Worm (Caenorhabditis elegans) whole organism, late embryonic: ENCODE data around the gene srh-80.

ENCODE experiments used
- C08G9.2 ChIP-seq: sonication (generic microtip); optimal IDR thresholded peaks from 2 replicates; lab custom pipeline; 2016; ENCODE audit warnings: mild to moderate bottlenecking, missing genetic modification characterization, moderate library complexity, missing compliant biosample characterization
- C38D4.7 ChIP-seq: fragments of 200-800 bp; sonication (Bioruptor generic); optimal IDR thresholded peaks from 2 replicates; lab custom pipeline; 2018; ENCODE audit warnings: mild to moderate bottlenecking, missing genetic modification characterization, moderate library complexity, missing compliant biosample characterization
- F13H6.1 ChIP-seq: sonication (generic microtip); optimal IDR thresholded peaks from 2 replicates; lab custom pipeline; 2016; ENCODE audit warnings: missing genetic modification characterization, missing compliant biosample characterization
- K09A11.1 ChIP-seq: sonication (generic microtip); optimal IDR thresholded peaks from 2 replicates; lab custom pipeline; 2017; ENCODE audit warnings: antibody characterized with exemption, mild to moderate bottlenecking, missing genetic modification characterization, missing compliant biosample characterization; ENCODE audit not compliant: insufficient read depth
- ceh-14 ChIP-seq: sonication (generic microtip); optimal IDR thresholded peaks from 2 replicates; lab custom pipeline; 2016; ENCODE audit warnings: missing genotype, missing genetic modification characterization, missing compliant biosample characterization
- ceh-19 ChIP-seq: fragments of 200-800 bp; sonication (Bioruptor generic); optimal IDR thresholded peaks from 2 replicates; lab custom pipeline; 2018; ENCODE audit warnings: mild to moderate bottlenecking, missing genetic modification characterization, missing compliant biosample characterization
- ceh-2 ChIP-seq: sonication (generic microtip); optimal IDR thresholded peaks from 2 replicates; lab custom pipeline; 2016; ENCODE audit warnings: missing genotype, missing genetic modification characterization, missing compliant biosample characterization
- ceh-22 ChIP-seq: sonication (generic microtip); optimal IDR thresholded peaks from 2 replicates; lab custom pipeline; 2017; ENCODE audit warnings: missing biosample characterization, missing genetic modification characterization
- ceh-30 ChIP-seq: fragments of 150-350 bp; optimal IDR thresholded peaks from 2 replicates; lab custom pipeline; 2014; ENCODE audit warnings: missing biosample characterization, missing genetic modification characterization
- ceh-34 ChIP-seq: sonication (generic microtip); optimal IDR thresholded peaks from 2 replicates; lab custom pipeline; 2016; ENCODE audit warnings: mild to moderate bottlenecking, missing genetic modification characterization, missing compliant biosample characterization
- ceh-6 ChIP-seq: fragments of 200-800 bp; sonication (Bioruptor generic); optimal IDR thresholded peaks from 2 replicates; lab custom pipeline; 2018; ENCODE audit warnings: mild to moderate bottlenecking, missing genetic modification characterization, missing compliant biosample characterization
- ceh-9 ChIP-seq: sonication (generic microtip); optimal IDR thresholded peaks from 2 replicates; lab custom pipeline; 2016; ENCODE audit warnings: mild to moderate bottlenecking, missing genetic modification characterization, inconsistent platforms, missing compliant biosample characterization
- che-1 ChIP-seq: sonication (generic microtip); optimal IDR thresholded peaks from 2 replicates; lab custom pipeline; 2016; ENCODE audit warnings: mild to moderate bottlenecking, missing genetic modification characterization, missing compliant biosample characterization
- dve-1 ChIP-seq: sonication (generic microtip); optimal IDR thresholded peaks from 2 replicates; lab custom pipeline; 2017; ENCODE audit warnings: antibody characterized with exemption, mild to moderate bottlenecking, missing genetic modification characterization, missing compliant biosample characterization
- elt-2 ChIP-seq: sonication (generic microtip); optimal IDR thresholded peaks from 2 replicates; lab custom pipeline; 2016; ENCODE audit warnings: missing genetic modification reagents, missing genetic modification characterization, missing compliant biosample characterization
- ets-4 ChIP-seq: sonication (generic microtip); optimal IDR thresholded peaks from 2 replicates; lab custom pipeline; 2016; ENCODE audit warnings: missing genetic modification characterization, missing compliant biosample characterization
- eyg-1 ChIP-seq: sonication (generic microtip); optimal IDR thresholded peaks from 2 replicates; lab custom pipeline; 2016; ENCODE audit warnings: missing genotype, missing genetic modification characterization, missing compliant biosample characterization
- fkh-10 ChIP-seq: fragments of 150-350 bp; optimal IDR thresholded peaks from 2 replicates; lab custom pipeline; 2014; ENCODE audit warnings: missing biosample characterization, missing genetic modification reagents, missing genetic modification characterization
- hlh-13 ChIP-seq: fragments of 200-800 bp; sonication (Bioruptor generic); optimal IDR thresholded peaks from 2 replicates; lab custom pipeline; 2018; ENCODE audit warnings: mild to moderate bottlenecking, missing genetic modification characterization, missing compliant biosample characterization
- hlh-6 ChIP-seq: sonication (generic microtip); optimal IDR thresholded peaks from 2 replicates; lab custom pipeline; 2016; ENCODE audit warnings: missing genotype, missing genetic modification characterization, missing compliant biosample characterization
- lim-6 ChIP-seq: sonication (generic microtip); optimal IDR thresholded peaks from 2 replicates; lab custom pipeline; 2016; ENCODE audit warnings: missing genetic modification characterization, missing compliant biosample characterization
- lin-11 ChIP-seq: fragments of 200-800 bp; sonication (Bioruptor generic); optimal IDR thresholded peaks from 2 replicates; lab custom pipeline; 2018; ENCODE audit warnings: mild to moderate bottlenecking, missing genetic modification characterization, missing compliant biosample characterization
- mec-3 ChIP-seq: sonication (generic microtip); optimal IDR thresholded peaks from 2 replicates; lab custom pipeline; 2016; ENCODE audit warnings: borderline replicate concordance, missing genetic modification characterization, missing compliant biosample characterization
- nfya-1 ChIP-seq: sonication (generic microtip); optimal IDR thresholded peaks from 2 replicates; lab custom pipeline; 2017; ENCODE audit warnings: missing genetic modification characterization, mild to moderate bottlenecking, missing compliant biosample characterization, antibody characterized with exemption, moderate library complexity
- nhr-232 ChIP-seq: sonication (generic microtip); optimal IDR thresholded peaks from 2 replicates; lab custom pipeline; 2016; ENCODE audit warnings: missing genetic modification characterization, missing compliant biosample characterization
- npax-4 ChIP-seq: sonication (generic microtip); optimal IDR thresholded peaks from 2 replicates; lab custom pipeline; 2016; ENCODE audit warnings: missing genetic modification characterization, missing compliant biosample characterization
- pag-3 ChIP-seq: sonication (generic microtip); optimal IDR thresholded peaks from 2 replicates; lab custom pipeline; 2016; ENCODE audit warnings: missing compliant biosample characterization, missing genetic modification characterization, borderline replicate concordance
- pha-2 ChIP-seq: sonication (generic microtip); optimal IDR thresholded peaks from 2 replicates; lab custom pipeline; 2017; ENCODE audit warnings: mild to moderate bottlenecking, missing genetic modification characterization, missing compliant biosample characterization
- pha-4 ChIP-seq: fragments of 150-350 bp; optimal IDR thresholded peaks from 2 replicates; lab custom pipeline; 2018; ENCODE audit warnings: missing biosample characterization, missing genetic modification reagents, missing genetic modification characterization
- rnt-1 ChIP-seq: sonication (generic microtip); optimal IDR thresholded peaks from 2 replicates; lab custom pipeline; 2016; ENCODE audit warnings: missing genetic modification characterization, missing compliant biosample characterization
- sdc-2 ChIP-seq: sonication (generic microtip); optimal IDR thresholded peaks from 2 replicates; lab custom pipeline; 2016; ENCODE audit warnings: missing genotype, missing genetic modification characterization, missing compliant biosample characterization
- sox-2 ChIP-seq: fragments of 200-800 bp; sonication (Bioruptor generic); IDR thresholded peaks from 2 replicates; pipeline ENCODE4 v1.3.6; 2022; ENCODE audit warnings: missing genetic modification reagents, missing genetic modification characterization, missing compliant biosample characterization
- syd-9 ChIP-seq: sonication (generic microtip); optimal IDR thresholded peaks from 2 replicates; lab custom pipeline; 2016; ENCODE audit warnings: mild to moderate bottlenecking, missing genetic modification characterization, moderate library complexity, missing compliant biosample characterization
- unc-3 ChIP-seq, 2 experiments: fragments of 200-800 bp in 1 of 2; sonication (Bioruptor generic) in 1 of 2; sonication (generic microtip) in 1 of 2; conservative IDR thresholded peaks in 1 of 2; optimal IDR thresholded peaks in 1 of 2; 2 replicates each; pipeline versions ENCODE4 v1.3.6 to Lab custom; 2016 to 2022; ENCODE audit warnings: missing compliant biosample characterization in 2 of 2, missing genetic modification characterization in 2 of 2, missing genetic modification reagents in 1 of 2
- zip-5 ChIP-seq: sonication (generic microtip); optimal IDR thresholded peaks from 2 replicates; lab custom pipeline; 2016; ENCODE audit warnings: missing genetic modification characterization, missing compliant biosample characterization

Gene srh-80

ce11 chrV:234572-234971, 14.8 kb downstream of the srh-80 start, which contains the start of gene kin-33:
Gene kin-33, minus strand, starts transcription at chrV:234672.
- TF ChIP-seq hlh-13 (GFP tag; lab: Kevin White, UChicago): no peak
- TF ChIP-seq elt-2 (tag; lab: Kevin White, UChicago): no peak
- TF ChIP-seq fkh-10 (GFP tag; lab: Kevin White, UChicago): no peak
- TF ChIP-seq, all 69 proteins: peak for 0

- no peak for TF ChIP-seq hlh-13 (GFP tag; lab: Kevin White, UChicago)
- no peak for TF ChIP-seq ceh-14 (tag; lab: Kevin White, UChicago)
- TF ChIP-seq C38D4.7 (GFP tag; lab: Kevin White, UChicago): no peak
- TF ChIP-seq ets-4 (tag; lab: Kevin White, UChicago): no peak
- no peak for TF ChIP-seq ceh-19 (GFP tag; lab: Kevin White, UChicago)
- no peak for TF ChIP-seq F13H6.1 (tag; lab: Kevin White, UChicago)
These were observed 17.3 kb downstream of the srh-80 start for ce11 chrV:237012-237411.

- TF ChIP-seq rnt-1 (tag; lab: Kevin White, UChicago): no peak
- no peak for TF ChIP-seq C08G9.2 (tag; lab: Kevin White, UChicago)
- TF ChIP-seq pha-4: no peak
- no peak for TF ChIP-seq syd-9 (tag; lab: Kevin White, UChicago)
- no peak for TF ChIP-seq ceh-6
- no peak for TF ChIP-seq mec-3
- TF ChIP-seq F13H6.1 (tag; lab: Kevin White, UChicago): no peak
- no peak for TF ChIP-seq pag-3 (tag; lab: Kevin White, UChicago)
- TF ChIP-seq hlh-6: no peak
- TF ChIP-seq ceh-2: no peak
- TF ChIP-seq dve-1 (tag; lab: Kevin White, UChicago): no peak
- TF ChIP-seq ceh-22 (tag; lab: Kevin White, UChicago): no peak
- TF ChIP-seq zip-5 (tag; lab: Kevin White, UChicago): no peak
- no peak for TF ChIP-seq ceh-34 (tag; lab: Kevin White, UChicago)
- no peak for TF ChIP-seq sox-2 (GFP tag; lab: Robert Waterston, UW)
These were observed 18.4 kb downstream of the srh-80 start, which contains the start of gene R02C2.1 for ce11 chrV:238094-238493. Gene R02C2.1, minus strand, starts transcription at chrV:238194.

- peak; percentile 1 for TF ChIP-seq hlh-6
- no peak for TF ChIP-seq unc-3 (GFP tag; conservative IDR thresholded peaks at IDR 0.05; lab: Robert Waterston, UW)
- TF ChIP-seq unc-3 (tag; optimal IDR thresholded peaks at IDR 0.05; lab: Kevin White, UChicago): no peak
- no peak for TF ChIP-seq eyg-1 (tag; lab: Kevin White, UChicago)
- TF ChIP-seq hlh-13 (GFP tag; lab: Kevin White, UChicago): no peak
- TF ChIP-seq npax-4: no peak
- no peak for TF ChIP-seq nhr-232 (tag; lab: Kevin White, UChicago)
- no peak for TF ChIP-seq lin-11
- no peak for TF ChIP-seq ceh-30
These were observed 20.6 kb downstream of the srh-80 start, which contains the start of gene txt-2 for ce11 chrV:240287-240686. Gene txt-2, minus strand, starts transcription at chrV:240500.

ce11 chrV:242518-242917, 22.8 kb downstream of the srh-80 start, which contains the start of gene R02C2.7:
Gene R02C2.7, minus strand, starts transcription at chrV:242618.
- TF ChIP-seq K09A11.1 (tag; lab: Kevin White, UChicago) (no peak), ceh-6 (no peak), ceh-22 (tag; lab: Kevin White, UChicago) (no peak), unc-3 (GFP tag; conservative IDR thresholded peaks at IDR 0.05; lab: Robert Waterston, UW) (no peak), unc-3 (tag; optimal IDR thresholded peaks at IDR 0.05; lab: Kevin White, UChicago) (no peak), nfya-1 (tag; lab: Kevin White, UChicago) (no peak), ceh-2 (no peak), che-1 (tag; lab: Kevin White, UChicago) (no peak), sdc-2 (tag; lab: Kevin White, UChicago) (no peak), pha-2 (tag; lab: Kevin White, UChicago) (no peak), pag-3 (tag; lab: Kevin White, UChicago) (no peak), lim-6 (no peak), C08G9.2 (tag; lab: Kevin White, UChicago) (no peak), ceh-9 (tag; lab: Kevin White, UChicago) (no peak), nhr-232 (tag; lab: Kevin White, UChicago) (no peak), ets-4 (tag; lab: Kevin White, UChicago) (no peak)
